Fruit fly (Drosophila melanogaster) whole organism, adult: ENCODE results near the gene ScsbetaG.

Source experiments
- CG11617 ChIP-seq: fragments of 200-800 bp; sonication (Bioruptor generic); optimal IDR thresholded peaks from 2 replicates; lab custom pipeline; 2017; ENCODE audit warnings: mild to moderate bottlenecking, missing biosample characterization, missing genetic modification reagents, missing genetic modification characterization
- CG12768 ChIP-seq: fragments of 200-800 bp; sonication (Bioruptor generic); optimal IDR thresholded peaks from 2 replicates; lab custom pipeline; 2017; ENCODE audit warnings: missing biosample characterization, missing genetic modification characterization, mild to moderate bottlenecking, moderate library complexity, missing genetic modification reagents
- CG14711 ChIP-seq: fragments of 200-800 bp; sonication (Bioruptor generic); optimal IDR thresholded peaks from 2 replicates; lab custom pipeline; 2018; ENCODE audit warnings: missing biosample characterization, mild to moderate bottlenecking, missing genetic modification characterization, moderate library complexity
- CG1620 ChIP-seq: fragments of 200-800 bp; sonication (Bioruptor generic); optimal IDR thresholded peaks from 2 replicates; lab custom pipeline; 2016; ENCODE audit warnings: missing biosample characterization, missing genetic modification characterization
- CG33017 ChIP-seq: fragments of 200-800 bp; sonication (Bioruptor generic); optimal IDR thresholded peaks from 2 replicates; lab custom pipeline; 2018; ENCODE audit warnings: missing biosample characterization, mild to moderate bottlenecking, missing genetic modification characterization, moderate library complexity
- CG5204 ChIP-seq: fragments of 200-800 bp; sonication (Bioruptor generic); optimal IDR thresholded peaks from 2 replicates; lab custom pipeline; 2016; ENCODE audit warnings: missing biosample characterization, missing genetic modification characterization
- CG7045 ChIP-seq: fragments of 200-800 bp; sonication (Bioruptor generic); optimal IDR thresholded peaks from 2 replicates; lab custom pipeline; 2017; ENCODE audit warnings: missing biosample characterization, mild to moderate bottlenecking, missing genetic modification characterization
- CG7101 ChIP-seq: fragments of 200-800 bp; sonication (Bioruptor generic); optimal IDR thresholded peaks from 2 replicates; lab custom pipeline; 2018; ENCODE audit warnings: missing biosample characterization, mild to moderate bottlenecking, missing genetic modification characterization, moderate library complexity
- Clk ChIP-seq: fragments of 200-800 bp; sonication (Bioruptor generic); optimal IDR thresholded peaks from 2 replicates; lab custom pipeline; 2017; ENCODE audit warnings: missing biosample characterization, missing genetic modification characterization
- Crg-1 ChIP-seq: fragments of 200-800 bp; sonication (Bioruptor generic); optimal IDR thresholded peaks from 2 replicates; lab custom pipeline; 2016; ENCODE audit warnings: missing biosample characterization, missing genetic modification characterization
- Hr96 ChIP-seq: fragments of 200-800 bp; sonication (Bioruptor generic); optimal IDR thresholded peaks from 2 replicates; lab custom pipeline; 2016; ENCODE audit warnings: missing biosample characterization, missing genetic modification characterization
- Mnt ChIP-seq: fragments of 200-800 bp; sonication (Bioruptor generic); optimal IDR thresholded peaks from 2 replicates; lab custom pipeline; 2016; ENCODE audit warnings: missing biosample characterization, mild to moderate bottlenecking, missing genetic modification characterization
- bab1 ChIP-seq: fragments of 200-800 bp; sonication (Bioruptor generic); optimal IDR thresholded peaks from 3 replicates; lab custom pipeline; 2019; ENCODE audit warnings: missing biosample characterization, mild to moderate bottlenecking, missing genetic modification characterization, moderate library complexity
- cic ChIP-seq: fragments of 200-800 bp; sonication (Bioruptor generic); optimal IDR thresholded peaks from 2 replicates; lab custom pipeline; 2017; ENCODE audit warnings: missing biosample characterization, mild to moderate bottlenecking, missing genetic modification characterization, moderate library complexity
- cnc ChIP-seq, 2 experiments: fragments of >200 bp; optimal IDR thresholded peaks; 2 replicates each; lab custom pipeline; 2017
- kay ChIP-seq: fragments of 200-800 bp; sonication (Bioruptor generic); peaks from one replicate; lab custom pipeline; 2016; ENCODE audit warnings: missing biosample characterization, missing genetic modification characterization, borderline replicate concordance
- ovo ChIP-seq: fragments of 200-800 bp; sonication (Bioruptor generic); optimal IDR thresholded peaks from 2 replicates; lab custom pipeline; 2016; ENCODE audit warnings: missing biosample characterization, missing genetic modification characterization
- pad ChIP-seq: fragments of 200-800 bp; sonication (Bioruptor generic); optimal IDR thresholded peaks from 3 replicates; lab custom pipeline; 2017; ENCODE audit warnings: missing biosample characterization, missing genetic modification characterization, mild to moderate bottlenecking, moderate library complexity, missing genetic modification reagents
- tj ChIP-seq: fragments of 200-800 bp; sonication (Bioruptor generic); optimal IDR thresholded peaks from 3 replicates; lab custom pipeline; 2017; ENCODE audit warnings: missing biosample characterization, mild to moderate bottlenecking, missing genetic modification characterization, moderate library complexity
- toe ChIP-seq: fragments of 200-800 bp; sonication (Bioruptor generic); optimal IDR thresholded peaks from 2 replicates; lab custom pipeline; 2016; ENCODE audit warnings: missing biosample characterization, missing genetic modification characterization

ScsbetaG gene

DNA sequence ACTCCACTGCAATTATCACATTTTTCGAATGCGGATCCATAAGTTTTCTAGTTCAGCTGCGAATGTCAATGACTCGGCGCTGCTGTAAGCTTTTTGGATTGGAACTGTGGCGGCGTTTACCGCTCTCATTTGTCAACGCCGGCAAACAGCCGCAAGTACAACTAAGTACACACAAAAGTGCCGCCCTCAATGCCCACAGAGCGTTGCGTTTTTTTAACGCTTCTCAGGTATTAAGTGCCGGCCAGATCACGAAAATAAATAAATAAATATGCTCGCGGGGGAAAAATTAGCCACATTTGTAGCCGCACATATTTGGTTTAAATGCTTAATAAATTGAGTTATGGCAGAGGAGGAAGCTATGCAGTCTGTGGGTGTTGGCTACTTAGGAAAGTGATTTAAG is 18.1 kb upstream of the ScsbetaG start:
- TF ChIP-seq Hr96 (GFP tag; lab: Kevin White, UChicago) (no peak), CG5204 (GFP tag; lab: Kevin White, UChicago) (no peak), toe (no peak), bab1 (GFP tag; lab: Kevin White, UChicago) (no peak), Crg-1 (no peak), pad (GFP tag; lab: Kevin White, UChicago) (no peak), kay (GFP tag; lab: Kevin White, UChicago) (no peak), CG33017 (tag; lab: Kevin White, UChicago) (no peak), CG11617 (no peak), ovo (GFP tag; lab: Kevin White, UChicago) (no peak), Clk (no peak), Mnt (GFP tag; lab: Kevin White, UChicago) (no peak)

DNA sequence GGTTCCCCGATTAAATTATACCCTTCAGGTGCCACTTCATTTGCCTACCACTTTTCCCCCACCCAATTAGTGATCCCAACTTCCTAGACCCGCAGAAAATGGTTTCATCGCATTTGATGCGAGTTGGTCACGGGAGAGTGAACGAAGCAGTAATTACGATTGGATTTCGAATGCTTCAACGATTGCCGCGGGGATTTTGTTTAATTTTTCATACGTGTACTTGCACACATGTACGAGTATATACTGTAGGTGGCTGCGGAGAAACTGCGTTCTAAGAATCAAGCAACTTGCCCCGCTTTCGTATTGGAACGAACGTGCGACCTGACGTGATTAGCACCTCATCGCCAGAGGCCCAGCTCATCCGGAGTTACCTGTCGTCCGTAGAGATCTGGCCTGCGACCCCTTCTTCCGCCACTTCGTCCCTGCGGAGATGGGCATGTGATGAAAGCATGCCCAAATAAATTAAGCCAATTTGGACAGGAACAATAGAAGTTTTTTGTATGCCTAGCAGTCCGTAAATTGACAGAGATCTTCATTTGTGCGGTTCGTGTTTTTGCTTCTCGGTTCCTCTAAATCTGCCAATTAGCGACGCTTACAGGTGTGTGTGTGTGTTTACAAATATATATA is 17.1 kb upstream of the ScsbetaG start:
- TF ChIP-seq Crg-1 (no peak), kay (GFP tag; lab: Kevin White, UChicago) (peak; percentile 22)

DNA sequence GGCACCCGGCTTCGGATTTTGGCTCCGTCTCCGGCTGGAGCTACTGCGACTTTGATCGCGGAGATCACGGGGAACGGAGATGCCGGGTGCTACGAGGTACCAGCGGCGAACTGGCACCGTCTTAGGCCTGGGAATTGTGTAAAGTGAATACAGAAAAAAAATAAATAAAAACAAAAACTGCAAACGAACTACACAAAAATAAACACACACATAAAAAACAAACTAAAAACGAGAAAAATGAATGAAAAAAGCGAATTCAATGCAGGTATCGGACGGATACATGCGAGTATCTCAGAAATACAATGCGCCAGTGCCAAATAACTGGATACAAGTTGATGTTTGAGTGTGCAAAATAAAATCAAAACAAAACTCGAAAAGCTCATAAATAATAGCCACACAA is 16.3 kb upstream of the ScsbetaG start:
- TF ChIP-seq CG5204 (GFP tag; lab: Kevin White, UChicago) (no peak), pad (GFP tag; lab: Kevin White, UChicago) (no peak), CG7101 (tag; lab: Kevin White, UChicago) (no peak), kay (GFP tag; lab: Kevin White, UChicago) (no peak), cnc (optimal IDR thresholded peaks at IDR 0.05; lab: Kevin White, UChicago) (no peak), CG33017 (tag; lab: Kevin White, UChicago) (no peak), toe (no peak), Clk (no peak), tj (no peak), ovo (GFP tag; lab: Kevin White, UChicago) (no peak), bab1 (GFP tag; lab: Kevin White, UChicago) (no peak), cic (no peak), CG7045 (GFP tag; lab: Kevin White, UChicago) (no peak), CG11617 (no peak), CG12768 (GFP tag; lab: Kevin White, UChicago) (no peak), Crg-1 (no peak), Hr96 (GFP tag; lab: Kevin White, UChicago) (no peak), CG14711 (no peak)

DNA sequence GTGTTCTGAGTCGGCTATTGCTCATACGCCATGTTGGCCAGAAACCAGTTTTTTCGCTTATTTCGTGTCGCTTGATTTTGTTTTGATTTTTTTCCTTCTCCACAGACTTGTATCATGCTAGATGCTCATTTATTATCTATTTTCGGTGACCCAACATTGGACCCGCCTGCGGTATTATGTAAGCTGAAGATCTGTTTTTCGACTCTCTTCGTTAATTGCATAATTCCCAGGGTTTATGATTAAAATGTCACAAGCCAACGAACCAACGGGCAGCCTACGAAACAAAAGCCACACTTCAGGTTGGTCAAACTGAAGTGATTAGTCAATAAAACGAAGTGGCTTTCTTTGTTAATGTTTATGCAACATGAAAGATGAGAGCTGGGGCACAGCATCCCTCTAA is 15.1 kb upstream of the ScsbetaG start:
- TF ChIP-seq bab1 (GFP tag; lab: Kevin White, UChicago) (no peak), Mnt (GFP tag; lab: Kevin White, UChicago) (no peak), CG12768 (GFP tag; lab: Kevin White, UChicago) (no peak), pad (GFP tag; lab: Kevin White, UChicago) (no peak), CG33017 (tag; lab: Kevin White, UChicago) (no peak), cnc (optimal IDR thresholded peaks at IDR 0.05; lab: Kevin White, UChicago) (no peak), CG5204 (GFP tag; lab: Kevin White, UChicago) (no peak)

DNA sequence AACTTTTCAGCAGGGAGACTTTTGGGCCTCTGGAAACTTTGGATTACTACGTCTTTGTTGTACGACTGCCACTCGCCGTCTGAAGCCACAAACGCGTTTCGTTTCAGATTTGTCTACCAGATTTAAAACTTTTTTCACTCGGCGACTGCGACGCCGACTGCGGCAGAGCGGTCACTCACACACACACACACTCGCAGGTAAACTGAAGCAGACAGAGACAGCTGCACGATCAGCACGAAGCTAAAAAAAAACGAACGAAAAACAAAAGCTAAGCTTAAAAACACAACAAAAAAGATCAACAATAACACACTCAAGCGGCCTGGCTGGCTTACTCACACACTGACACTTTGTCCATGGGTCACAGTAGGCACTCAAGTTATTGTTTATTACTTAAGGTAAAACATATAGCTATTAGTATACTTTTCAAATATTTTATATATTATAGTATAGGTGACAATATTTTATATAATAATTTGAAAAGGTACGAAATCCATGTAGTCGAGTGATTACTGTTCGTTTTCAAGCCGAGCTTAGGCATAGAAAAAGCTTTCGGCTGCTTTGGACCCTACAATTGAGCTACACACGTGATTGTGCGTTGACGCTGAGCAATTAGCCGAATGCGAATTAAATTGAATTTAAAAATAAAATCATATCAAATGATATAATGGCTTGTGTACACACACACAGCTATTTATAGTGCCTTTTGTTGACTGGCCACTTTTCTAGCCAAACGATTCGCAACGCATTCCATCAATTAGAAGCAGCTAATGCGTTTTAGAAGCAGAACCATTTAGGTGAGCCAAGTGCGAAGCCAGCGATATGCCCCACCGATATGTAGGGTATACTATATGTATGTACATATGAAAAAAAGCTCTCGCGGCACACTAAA is 14.0 kb upstream of the ScsbetaG start, which contains the start of gene Msr-110:
TSS of gene Msr-110 (minus strand) at position 99 of the 889 bp plus-strand sequence.
- TF ChIP-seq CG11617 (peak; percentile 77), Mnt (GFP tag; lab: Kevin White, UChicago) (peak; percentile 36), CG1620 (peak; percentile 49), CG7101 (tag; lab: Kevin White, UChicago) (peak; percentile 94), CG5204 (GFP tag; lab: Kevin White, UChicago) (peak; percentile 31), toe (peak; percentile 81), Crg-1 (peak; percentile 51), CG33017 (tag; lab: Kevin White, UChicago) (peak; percentile 94), CG12768 (GFP tag; lab: Kevin White, UChicago) (peak; percentile 87), bab1 (GFP tag; lab: Kevin White, UChicago) (peak; percentile 88), cnc (optimal IDR thresholded peaks at IDR 0.05; lab: Kevin White, UChicago) (no peak), Clk (peak; percentile 67), tj (peak; percentile 68), Hr96 (GFP tag; lab: Kevin White, UChicago) (peak; percentile 45), cic (peak; percentile 62), CG7045 (GFP tag; lab: Kevin White, UChicago) (peak; percentile 89), CG14711 (peak; percentile 90), pad (GFP tag; lab: Kevin White, UChicago) (peak; percentile 67), ovo (GFP tag; lab: Kevin White, UChicago) (peak; percentile 52), kay (GFP tag; lab: Kevin White, UChicago) (peak; percentile 55)

DNA sequence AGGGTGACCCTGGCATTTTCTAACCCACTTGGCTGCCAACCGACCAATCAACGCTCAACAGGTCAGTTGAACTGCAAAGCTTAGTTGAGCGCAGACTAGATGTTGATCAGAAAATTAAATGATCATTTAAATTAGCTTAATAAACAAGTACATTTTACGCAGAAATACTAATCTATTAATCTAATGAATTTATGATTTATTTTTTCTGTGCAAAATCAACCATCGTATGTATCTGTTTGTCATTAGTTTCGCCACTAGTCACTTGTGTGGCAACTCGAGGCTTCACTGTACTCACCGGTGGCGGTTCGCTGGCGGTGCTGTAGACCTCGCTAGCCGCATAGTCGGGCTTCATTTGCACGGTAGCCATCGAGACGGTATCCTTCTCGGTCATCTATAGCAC is 13.1 kb upstream of the ScsbetaG start:
- TF ChIP-seq CG12768 (GFP tag; lab: Kevin White, UChicago) (no peak), CG11617 (no peak)
